Fruit fly (Drosophila melanogaster) whole organism, embryonic: ENCODE results near the gene SNRPG.

Experiments used
- Adf1 ChIP-seq: fragments of 200-800 bp; sonication (Bioruptor generic); IDR thresholded peaks from 2 replicates; pipeline ENCODE4 v1.3.6; 2022; ENCODE audit warnings: missing biosample characterization, missing genetic modification characterization
- Aef1 ChIP-seq: fragments of 200-800 bp; sonication (Bioruptor generic); IDR thresholded peaks from 3 replicates; pipeline ENCODE4 v1.3.6; 2022; ENCODE audit warnings: missing biosample characterization, missing genetic modification characterization
- BEAF-32 ChIP-seq: fragments of 200-800 bp; sonication (Bioruptor generic); optimal IDR thresholded peaks from 3 replicates; lab custom pipeline; 2017; ENCODE audit warnings: missing biosample characterization, missing genetic modification characterization, mild to moderate bottlenecking, moderate library complexity, missing genetic modification reagents
- Bgb ChIP-seq: fragments of 200-800 bp; sonication (Bioruptor generic); IDR thresholded peaks from 2 replicates; pipeline ENCODE4 v1.3.6; 2022; ENCODE audit warnings: missing biosample characterization, missing genetic modification characterization; ENCODE audit not compliant: partially characterized antibody
- CG12155 ChIP-seq: fragments of 200-800 bp; sonication (Bioruptor generic); optimal IDR thresholded peaks from 3 replicates; lab custom pipeline; 2016; ENCODE audit warnings: missing biosample characterization, missing genetic modification characterization
- CG12391 ChIP-seq: fragments of 200-800 bp; sonication (Bioruptor generic); optimal IDR thresholded peaks from 3 replicates; lab custom pipeline; 2018; ENCODE audit warnings: missing biosample characterization, mild to moderate bottlenecking, missing genetic modification characterization, moderate library complexity
- CG12942 ChIP-seq: fragments of 200-800 bp; sonication (Bioruptor generic); optimal IDR thresholded peaks from 3 replicates; lab custom pipeline; 2016; ENCODE audit warnings: missing biosample characterization, missing genetic modification characterization
- CG16863 ChIP-seq: fragments of 200-800 bp; sonication (Bioruptor generic); optimal IDR thresholded peaks from 3 replicates; lab custom pipeline; 2016; ENCODE audit warnings: missing biosample characterization, missing genetic modification characterization
- CG2120 ChIP-seq: fragments of 200-800 bp; sonication (Bioruptor generic); optimal IDR thresholded peaks from 3 replicates; lab custom pipeline; 2016; ENCODE audit warnings: missing biosample characterization, missing genetic modification characterization
- CG2712 ChIP-seq: fragments of 200-800 bp; optimal IDR thresholded peaks from 3 replicates; lab custom pipeline; 2019; ENCODE audit warnings: missing biosample characterization, mild to moderate bottlenecking, missing genetic modification characterization, moderate library complexity
- CG30020 ChIP-seq: fragments of 200-800 bp; optimal IDR thresholded peaks from 2 replicates; lab custom pipeline; 2019; ENCODE audit warnings: missing biosample characterization, mild to moderate bottlenecking, missing genetic modification characterization, moderate library complexity
- CG32532 ChIP-seq: fragments of 200-800 bp; sonication (Bioruptor generic); IDR thresholded peaks from 2 replicates; pipeline ENCODE4 v1.3.6; 2022; ENCODE audit warnings: missing biosample characterization, missing genetic modification characterization
- CG34224 ChIP-seq: fragments of 200-800 bp; sonication (Bioruptor generic); IDR thresholded peaks from 3 replicates; pipeline ENCODE4 v1.3.6; 2022; ENCODE audit warnings: missing biosample characterization, missing genetic modification characterization; ENCODE audit not compliant: partially characterized antibody
- CG34376 ChIP-seq: fragments of 200-800 bp; sonication (Bioruptor generic); optimal IDR thresholded peaks from 2 replicates; lab custom pipeline; 2018; ENCODE audit warnings: missing biosample characterization, mild to moderate bottlenecking, missing genetic modification characterization
- CG34422 ChIP-seq: fragments of 200-800 bp; sonication (Bioruptor generic); IDR thresholded peaks from 3 replicates; pipeline ENCODE4 v1.3.6; 2022; ENCODE audit warnings: missing biosample characterization, missing genetic modification characterization
- CG4617 ChIP-seq: fragments of 200-800 bp; sonication (Bioruptor generic); optimal IDR thresholded peaks from 3 replicates; lab custom pipeline; 2016; ENCODE audit warnings: missing biosample characterization, missing genetic modification characterization, borderline replicate concordance
- CG7271 ChIP-seq: fragments of 200-800 bp; sonication (Bioruptor generic); optimal IDR thresholded peaks from 2 replicates; lab custom pipeline; 2018; ENCODE audit warnings: missing biosample characterization, mild to moderate bottlenecking, missing genetic modification characterization, moderate library complexity
- CG7556 ChIP-seq: fragments of 200-800 bp; sonication (Bioruptor generic); optimal IDR thresholded peaks from 2 replicates; lab custom pipeline; 2017; ENCODE audit warnings: missing biosample characterization, mild to moderate bottlenecking, missing genetic modification characterization
- CG8924 ChIP-seq: fragments of 200-800 bp; optimal IDR thresholded peaks from 3 replicates; lab custom pipeline; 2019; ENCODE audit warnings: missing biosample characterization, mild to moderate bottlenecking, missing genetic modification characterization, moderate library complexity
- CG9797 ChIP-seq: fragments of 200-800 bp; sonication (Bioruptor generic); optimal IDR thresholded peaks from 3 replicates; lab custom pipeline; 2018; ENCODE audit warnings: missing biosample characterization, mild to moderate bottlenecking, missing genetic modification characterization
- CTCF ChIP-seq: fragments of 200-800 bp; sonication (Bioruptor generic); optimal IDR thresholded peaks from 2 replicates; lab custom pipeline; 2017; ENCODE audit warnings: missing biosample characterization, mild to moderate bottlenecking, missing genetic modification characterization, moderate library complexity
- CrebB ChIP-seq: fragments of 200-800 bp; sonication (Bioruptor generic); optimal IDR thresholded peaks from 3 replicates; lab custom pipeline; 2018; ENCODE audit warnings: missing biosample characterization, mild to moderate bottlenecking, missing genetic modification characterization
- Deaf1 ChIP-seq: fragments of 200-800 bp; optimal IDR thresholded peaks from 3 replicates; lab custom pipeline; 2019; ENCODE audit warnings: missing biosample characterization, mild to moderate bottlenecking, missing genetic modification characterization, moderate library complexity
- Dref ChIP-seq: fragments of 200-800 bp; sonication (Bioruptor generic); IDR thresholded peaks from 2 replicates; pipeline ENCODE4 v1.3.6; 2022; ENCODE audit warnings: missing biosample characterization, missing genetic modification characterization
- Fer1 ChIP-seq: fragments of 200-800 bp; sonication (Bioruptor generic); optimal IDR thresholded peaks from 2 replicates; lab custom pipeline; 2017; ENCODE audit warnings: missing biosample characterization, mild to moderate bottlenecking, missing genetic modification characterization
- Fer3 ChIP-seq: fragments of 200-800 bp; sonication (Bioruptor generic); optimal IDR thresholded peaks from 2 replicates; lab custom pipeline; 2018; ENCODE audit warnings: missing biosample characterization, mild to moderate bottlenecking, missing genetic modification characterization, moderate library complexity
- Hr39 ChIP-seq: fragments of >200 bp; optimal IDR thresholded peaks from 2 replicates; lab custom pipeline; 2017
- NC2β ChIP-seq: fragments of 200-800 bp; sonication (Bioruptor generic); optimal IDR thresholded peaks from 2 replicates; lab custom pipeline; 2016; ENCODE audit warnings: missing biosample characterization, missing genetic modification characterization
- Neu2 ChIP-seq: fragments of 200-800 bp; sonication (Bioruptor generic); optimal IDR thresholded peaks from 3 replicates; lab custom pipeline; 2016; ENCODE audit warnings: missing biosample characterization, missing genetic modification characterization, borderline replicate concordance
- Nf-YC ChIP-seq: fragments of 200-800 bp; optimal IDR thresholded peaks from 3 replicates; lab custom pipeline; 2019; ENCODE audit warnings: missing biosample characterization, mild to moderate bottlenecking, missing genetic modification characterization, moderate library complexity
- Side ChIP-seq: fragments of 200-800 bp; sonication (Bioruptor generic); optimal IDR thresholded peaks from 2 replicates; lab custom pipeline; 2016; ENCODE audit warnings: missing biosample characterization, missing genetic modification characterization
- Sin3A ChIP-seq: fragments of >200 bp; optimal IDR thresholded peaks from 2 replicates; lab custom pipeline; 2018
- al ChIP-seq: fragments of 200-800 bp; sonication (Bioruptor generic); IDR thresholded peaks from 2 replicates; pipeline ENCODE4 v1.3.6; 2022; ENCODE audit warnings: missing biosample characterization, missing genetic modification characterization
- amos ChIP-seq: fragments of 200-800 bp; sonication (Bioruptor generic); IDR thresholded peaks from 2 replicates; pipeline ENCODE4 v1.3.6; 2022; ENCODE audit warnings: missing biosample characterization, missing genetic modification characterization; ENCODE audit not compliant: partially characterized antibody
- ato ChIP-seq: fragments of 200-800 bp; sonication (Bioruptor generic); IDR thresholded peaks from 2 replicates; pipeline ENCODE4 v1.3.6; 2022; ENCODE audit warnings: missing biosample characterization, missing genetic modification characterization; ENCODE audit not compliant: partially characterized antibody
- fd3F ChIP-seq: fragments of 200-800 bp; sonication (Bioruptor generic); optimal IDR thresholded peaks from 2 replicates; lab custom pipeline; 2018; ENCODE audit warnings: missing biosample characterization, mild to moderate bottlenecking, missing genetic modification characterization, moderate library complexity
- grau ChIP-seq: fragments of 200-800 bp; optimal IDR thresholded peaks from 3 replicates; lab custom pipeline; 2019; ENCODE audit warnings: missing biosample characterization, mild to moderate bottlenecking, missing genetic modification characterization, moderate library complexity
- inv ChIP-seq: fragments of 200-800 bp; sonication (Bioruptor generic); IDR thresholded peaks from 2 replicates; pipeline ENCODE4 v1.3.6; 2022; ENCODE audit warnings: missing biosample characterization, missing genetic modification characterization; ENCODE audit not compliant: partially characterized antibody
- lab ChIP-seq: fragments of 200-800 bp; sonication (Bioruptor generic); optimal IDR thresholded peaks from 3 replicates; lab custom pipeline; 2017; ENCODE audit warnings: missing biosample characterization, missing genetic modification characterization, mild to moderate bottlenecking, moderate library complexity, missing genetic modification reagents
- maf-S ChIP-seq: fragments of 200-800 bp; sonication (Bioruptor generic); optimal IDR thresholded peaks from 2 replicates; lab custom pipeline; 2016; ENCODE audit warnings: missing biosample characterization, missing genetic modification characterization
- nerfin-2 ChIP-seq: fragments of 200-800 bp; sonication (Bioruptor generic); IDR thresholded peaks from 2 replicates; pipeline ENCODE4 v1.3.6; 2022; ENCODE audit warnings: missing biosample characterization, missing genetic modification characterization; ENCODE audit not compliant: partially characterized antibody
- nom ChIP-seq: fragments of 200-800 bp; sonication (Bioruptor generic); optimal IDR thresholded peaks from 2 replicates; lab custom pipeline; 2017; ENCODE audit warnings: missing biosample characterization, missing genetic modification characterization, mild to moderate bottlenecking, moderate library complexity, missing genetic modification reagents
- pb ChIP-seq: fragments of 200-800 bp; sonication (Bioruptor generic); optimal IDR thresholded peaks from 3 replicates; lab custom pipeline; 2016; ENCODE audit warnings: missing biosample characterization, missing genetic modification characterization
- row ChIP-seq: fragments of 200-800 bp; sonication (Bioruptor generic); IDR thresholded peaks from 3 replicates; pipeline ENCODE4 v1.3.6; 2022; ENCODE audit warnings: missing biosample characterization, missing genetic modification characterization
- sna ChIP-seq: fragments of 200-800 bp; sonication (Bioruptor generic); IDR thresholded peaks from 2 replicates; pipeline ENCODE4 v1.3.6; 2022; ENCODE audit warnings: missing biosample characterization, missing genetic modification characterization; ENCODE audit not compliant: partially characterized antibody
- so ChIP-seq: fragments of 200-800 bp; sonication (Bioruptor generic); IDR thresholded peaks from 3 replicates; pipeline ENCODE4 v1.3.6; 2022; ENCODE audit warnings: missing biosample characterization, missing genetic modification characterization
- sqz ChIP-seq: fragments of 200-800 bp; sonication (Bioruptor generic); optimal IDR thresholded peaks from 3 replicates; lab custom pipeline; 2018; ENCODE audit warnings: missing biosample characterization, mild to moderate bottlenecking, missing genetic modification characterization
- stwl ChIP-seq: fragments of 200-800 bp; sonication (Bioruptor generic); optimal IDR thresholded peaks from 3 replicates; lab custom pipeline; 2018; ENCODE audit warnings: missing biosample characterization, mild to moderate bottlenecking, missing genetic modification characterization, moderate library complexity
- tx ChIP-seq: fragments of 200-800 bp; sonication (Bioruptor generic); optimal IDR thresholded peaks from 2 replicates; lab custom pipeline; 2016; ENCODE audit warnings: missing biosample characterization, missing genetic modification characterization
- unc-4 ChIP-seq: fragments of 200-800 bp; sonication (Bioruptor generic); IDR thresholded peaks from 2 replicates; pipeline ENCODE4 v1.3.6; 2022; ENCODE audit warnings: missing biosample characterization, missing genetic modification characterization; ENCODE audit not compliant: partially characterized antibody
- zen ChIP-seq: fragments of 200-800 bp; sonication (Bioruptor generic); optimal IDR thresholded peaks from 3 replicates; lab custom pipeline; 2018; ENCODE audit warnings: missing biosample characterization, mild to moderate bottlenecking, missing genetic modification characterization, moderate library complexity

The SNRPG gene

dm6 chrX:16610601-16611058 is 29.6 kb downstream of the SNRPG start, which contains the start of gene mbt (continued):
- TF ChIP-seq Bgb (GFP tag; lab: Robert Waterston, UW) (peak; percentile 95), maf-S (GFP tag; lab: Kevin White, UChicago) (peak; percentile 21), Nf-YC (tag; lab: Kevin White, UChicago) (peak; percentile 45), nerfin-2 (GFP tag; lab: Robert Waterston, UW) (peak; percentile 56; the same call in 1 of the 2 replicates), al (GFP tag; lab: Robert Waterston, UW) (no peak), CG8924 (tag; lab: Kevin White, UChicago) (peak; percentile 61), CG16863 (GFP tag; lab: Kevin White, UChicago) (peak; percentile 8), row (peak; percentile 43), Sin3A (peak; percentile 85), Dref (GFP tag; lab: Robert Waterston, UW) (peak; percentile 75), nom (GFP tag; lab: Kevin White, UChicago) (no peak), CG9797 (GFP tag; lab: Kevin White, UChicago) (peak; percentile 94), CG12155 (GFP tag; lab: Kevin White, UChicago) (peak; percentile 21), CG34422 (no peak), so (no peak), sna (GFP tag; lab: Robert Waterston, UW) (peak; percentile 74), lab (GFP tag; lab: Kevin White, UChicago) (no peak), amos (peak; percentile 96), Adf1 (peak; percentile 43; the same call in 1 of the 2 replicates), CG7271 (tag; lab: Kevin White, UChicago) (peak; percentile 8), grau (tag; lab: Kevin White, UChicago) (peak; percentile 20), inv (GFP tag; lab: Robert Waterston, UW) (peak; percentile 89), CrebB (tag; lab: Kevin White, UChicago) (peak; percentile 11), Side (GFP tag; lab: Kevin White, UChicago) (peak; percentile 41), Hr39 (lab: Kevin White, UChicago) (peak; percentile 87), CG32532 (GFP tag; lab: Robert Waterston, UW) (peak; percentile 21; the same call in 1 of the 2 replicates), BEAF-32 (GFP tag; lab: Kevin White, UChicago) (peak; percentile 97), CG7556 (GFP tag; lab: Kevin White, UChicago) (peak; percentile 10), stwl (tag; lab: Kevin White, UChicago) (peak; percentile 31), CG12391 (tag; lab: Kevin White, UChicago) (peak; percentile 28), ato (peak; percentile 83), CG34224 (GFP tag; lab: Robert Waterston, UW) (peak; percentile 85), CG4617 (GFP tag; lab: Kevin White, UChicago) (peak; percentile 86), Aef1 (GFP tag; lab: Robert Waterston, UW) (peak; percentile 31; the same call in 1 of the 3 replicates), CG12942 (no peak), CG30020 (tag; lab: Kevin White, UChicago) (peak; percentile 43), sqz (GFP tag; lab: Kevin White, UChicago) (peak; percentile 53), Fer1 (GFP tag; lab: Kevin White, UChicago) (peak; percentile 38), fd3F (GFP tag; lab: Kevin White, UChicago) (no peak), CTCF (GFP tag; lab: Kevin White, UChicago) (peak; percentile 22), tx (no peak), pb (no peak), Deaf1 (peak; percentile 75), unc-4 (peak; percentile 88), NC2β (peak; percentile 18), Fer3 (tag; lab: Kevin White, UChicago) (no peak), Neu2 (no peak), CG2712 (tag; lab: Kevin White, UChicago) (peak; percentile 15), CG34376 (GFP tag; lab: Kevin White, UChicago) (peak; percentile 62), zen (tag; lab: Kevin White, UChicago) (peak; percentile 24), CG2120 (GFP tag; lab: Kevin White, UChicago) (peak; percentile 11)
